Worm (Caenorhabditis elegans) whole organism, late embryonic: ENCODE data around the gene Y38H6C.4.

Experiments used
- T23F11.4 ChIP-seq: fragments of 200-800 bp; sonication (Bioruptor generic); optimal IDR thresholded peaks from 2 replicates; lab custom pipeline; 2018; ENCODE audit warnings: mild to moderate bottlenecking, missing genetic modification characterization, missing compliant biosample characterization
- ceh-19 ChIP-seq: fragments of 200-800 bp; sonication (Bioruptor generic); optimal IDR thresholded peaks from 2 replicates; lab custom pipeline; 2018; ENCODE audit warnings: mild to moderate bottlenecking, missing genetic modification characterization, missing compliant biosample characterization
- ceh-31 ChIP-seq: sonication (generic microtip); optimal IDR thresholded peaks from 2 replicates; lab custom pipeline; 2016; ENCODE audit warnings: missing genetic modification characterization, missing compliant biosample characterization
- ceh-48 ChIP-seq: sonication (generic microtip); optimal IDR thresholded peaks from 2 replicates; lab custom pipeline; 2016; ENCODE audit warnings: missing genetic modification characterization, inconsistent platforms, missing compliant biosample characterization
- ceh-6 ChIP-seq: fragments of 200-800 bp; sonication (Bioruptor generic); optimal IDR thresholded peaks from 2 replicates; lab custom pipeline; 2018; ENCODE audit warnings: mild to moderate bottlenecking, missing genetic modification characterization, missing compliant biosample characterization
- fkh-10 ChIP-seq: fragments of 150-350 bp; optimal IDR thresholded peaks from 2 replicates; lab custom pipeline; 2014; ENCODE audit warnings: missing biosample characterization, missing genetic modification reagents, missing genetic modification characterization
- hlh-30 ChIP-seq: sonication (generic microtip); optimal IDR thresholded peaks from 2 replicates; lab custom pipeline; 2017; ENCODE audit warnings: antibody characterized with exemption, missing genetic modification characterization, missing compliant biosample characterization; ENCODE audit not compliant: insufficient read depth
- nhr-11 ChIP-seq: fragments of 150-350 bp; optimal IDR thresholded peaks from 2 replicates; lab custom pipeline; 2014; ENCODE audit warnings: missing biosample characterization, missing genetic modification characterization
- pha-4 ChIP-seq: fragments of 150-350 bp; optimal IDR thresholded peaks from 2 replicates; lab custom pipeline; 2018; ENCODE audit warnings: missing biosample characterization, missing genetic modification reagents, missing genetic modification characterization
- pqm-1 ChIP-seq: sonication (generic microtip); optimal IDR thresholded peaks from 2 replicates; lab custom pipeline; 2016; ENCODE audit warnings: missing genetic modification characterization, missing compliant biosample characterization
- tbx-7 ChIP-seq: sonication (generic microtip); optimal IDR thresholded peaks from 2 replicates; lab custom pipeline; 2016; ENCODE audit warnings: missing genotype, missing genetic modification characterization, missing compliant biosample characterization

DNA sequence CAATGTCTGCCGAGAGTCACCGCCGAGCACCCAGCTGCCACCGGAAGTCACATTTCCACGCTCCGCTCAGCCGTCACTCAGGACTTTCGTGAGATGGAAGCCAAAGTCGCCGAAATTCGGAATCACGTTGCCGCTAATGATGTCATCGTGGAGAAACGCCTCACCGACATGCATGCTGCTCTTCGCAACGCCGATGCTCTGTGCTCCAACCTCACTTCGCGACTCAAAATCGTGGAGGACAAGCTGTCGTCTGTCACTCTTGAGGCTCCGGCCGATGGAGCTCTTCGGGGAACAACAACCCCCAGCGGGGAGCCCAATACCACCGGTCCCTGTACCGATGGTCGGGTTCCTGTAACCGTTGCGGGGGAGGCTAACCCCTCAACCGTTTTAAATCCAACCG lies 1.6 kb upstream of the Y38H6C.4 start:
- TF ChIP-seq ceh-31 (tag; lab: Kevin White, UChicago) (no peak), hlh-30 (tag; lab: Kevin White, UChicago) (no peak), ceh-48 (tag; lab: Kevin White, UChicago) (no peak), T23F11.4 (GFP tag; lab: Kevin White, UChicago) (no peak), ceh-19 (GFP tag; lab: Kevin White, UChicago) (no peak), ceh-6 (GFP tag; lab: Kevin White, UChicago) (no peak), pha-4 (tag; lab: Kevin White, UChicago) (no peak), nhr-11 (tag; lab: Kevin White, UChicago) (no peak), tbx-7 (no peak), fkh-10 (GFP tag; lab: Kevin White, UChicago) (no peak), pqm-1 (tag; lab: Kevin White, UChicago) (no peak)
